Fruit fly (Drosophila melanogaster): ENCODE data around the gene CG15892.

The CG15892 gene

dm6 chrX:6330369-6330949 lies 36.3 kb upstream of the CG15892 start, which contains the start of gene CG42240 (continued):
- peak; percentile 72 for TF ChIP-seq CG6163 (GFP tag; IDR thresholded peaks at IDR 0.05)
- peak; percentile 90 for TF ChIP-seq dac (GFP tag; optimal IDR thresholded peaks at IDR 0.05)
- TF ChIP-seq salr (GFP tag; optimal IDR thresholded peaks at IDR 0.05), result peak; percentile 75 to 96
- TF ChIP-seq fd59A (GFP tag; optimal IDR thresholded peaks at IDR 0.05), result peak; percentile 93
- TF ChIP-seq Sox102F (GFP tag; optimal IDR thresholded peaks at IDR 0.05), result peak; percentile 95
- TF ChIP-seq Blimp-1 (GFP tag; optimal IDR thresholded peaks at IDR 0.05), result peak; percentile 86
- peak; percentile 96 for TF ChIP-seq net (GFP tag; optimal IDR thresholded peaks at IDR 0.05)
- peak; percentile 95 for TF ChIP-seq achi (GFP tag; optimal IDR thresholded peaks at IDR 0.05)
- TF ChIP-seq CG32006 (GFP tag; optimal IDR thresholded peaks at IDR 0.05), result peak; percentile 97
- TF ChIP-seq CG11762 (GFP tag; optimal IDR thresholded peaks at IDR 0.05; ENCODE audit: insufficient read depth), result peak; percentile 91
- TF ChIP-seq Hr39 (GFP tag; optimal IDR thresholded peaks at IDR 0.05), result peak; percentile 88
- peak; percentile 95 for TF ChIP-seq CG6792 (GFP tag; optimal IDR thresholded peaks at IDR 0.05)
- peak; percentile 92 for TF ChIP-seq CG3032 (tag; optimal IDR thresholded peaks at IDR 0.05)
- peak; percentile 95 for TF ChIP-seq CG4318 (GFP tag; optimal IDR thresholded peaks at IDR 0.05)
- peak; percentile 86 for TF ChIP-seq CG9139 (GFP tag; optimal IDR thresholded peaks at IDR 0.05)
- TF ChIP-seq spab (GFP tag; optimal IDR thresholded peaks at IDR 0.05), result peak; percentile 92
- TF ChIP-seq vri (GFP tag; optimal IDR thresholded peaks at IDR 0.05), result peak; percentile 87
- TF ChIP-seq fkh (GFP tag; optimal IDR thresholded peaks at IDR 0.05), result peak; percentile 5
- TF ChIP-seq CG34406 (GFP tag; optimal IDR thresholded peaks at IDR 0.05), result peak; percentile 95
- peak; percentile 81 for TF ChIP-seq CG8319 (GFP tag; optimal IDR thresholded peaks at IDR 0.05)

dm6 chrX:6316858-6317474 lies 22.8 kb upstream of the CG15892 start:
- TF ChIP-seq Eip75B (GFP tag; optimal IDR thresholded peaks at IDR 0.05) (peak; percentile 21), Eip78C (GFP tag) (peak; percentile 85), CG10631 (GFP tag; optimal IDR thresholded peaks at IDR 0.05) (peak; percentile 42), CG8632 (GFP tag; optimal IDR thresholded peaks at IDR 0.05) (no peak), CG6276 (GFP tag; optimal IDR thresholded peaks at IDR 0.05) (peak; percentile 32), Hr4 (GFP tag; optimal IDR thresholded peaks at IDR 0.05) (peak; percentile 33), CG8319 (GFP tag; optimal IDR thresholded peaks at IDR 0.05) (no peak), OdsH (GFP tag; optimal IDR thresholded peaks at IDR 0.05) (peak; percentile 55), esn (GFP tag; optimal IDR thresholded peaks at IDR 0.05) (peak; percentile 32), dac (GFP tag; optimal IDR thresholded peaks at IDR 0.05) (no peak), CG11902 (GFP tag; optimal IDR thresholded peaks at IDR 0.05) (no peak), net (GFP tag; optimal IDR thresholded peaks at IDR 0.05) (peak; percentile 26), Ets21C (GFP tag; optimal IDR thresholded peaks at IDR 0.05) (no peak), CG15336 (GFP tag; IDR thresholded peaks at IDR 0.05) (peak; percentile 60), fd59A (GFP tag; optimal IDR thresholded peaks at IDR 0.05) (peak; percentile 15), CG6792 (GFP tag; optimal IDR thresholded peaks at IDR 0.05) (peak; percentile 37), svp (GFP tag) (peak; percentile 73), acj6 (GFP tag; optimal IDR thresholded peaks at IDR 0.05) (peak; percentile 31), vri (GFP tag; optimal IDR thresholded peaks at IDR 0.05) (no peak), cyc (GFP tag; optimal IDR thresholded peaks at IDR 0.05) (peak; percentile 32), pdm3 (GFP tag; optimal IDR thresholded peaks at IDR 0.05) (peak; percentile 50), Sox15 (GFP tag; optimal IDR thresholded peaks at IDR 0.05) (no peak), CG34406 (GFP tag; optimal IDR thresholded peaks at IDR 0.05) (peak; percentile 23), CG16779 (tag; optimal IDR thresholded peaks at IDR 0.05) (no peak), spab (GFP tag; optimal IDR thresholded peaks at IDR 0.05) (peak; percentile 37), CG11762 (GFP tag; optimal IDR thresholded peaks at IDR 0.05; ENCODE audit: insufficient read depth) (no peak), ss (GFP tag; optimal IDR thresholded peaks at IDR 0.05) (peak; percentile 31 to 60), CG3032 (tag; optimal IDR thresholded peaks at IDR 0.05) (peak; percentile 42), CG4318 (GFP tag; optimal IDR thresholded peaks at IDR 0.05) (peak; percentile 11), CG11294 (GFP tag; IDR thresholded peaks at IDR 0.05) (no peak; the same call in 1 of the 2 replicates), salr (GFP tag; optimal IDR thresholded peaks at IDR 0.05) (no peak), eg (GFP tag; IDR thresholded peaks at IDR 0.05) (peak; percentile 64; the same call in 2 of the 3 replicates), Sox102F (GFP tag; optimal IDR thresholded peaks at IDR 0.05) (no peak), CG3919 (GFP tag; optimal IDR thresholded peaks at IDR 0.05) (peak; percentile 60), dsx (GFP tag; optimal IDR thresholded peaks at IDR 0.05; ENCODE audit: poor library complexity, severe bottlenecking) (peak; percentile 48), Gug (GFP tag; IDR thresholded peaks at IDR 0.05) (peak; percentile 42), fd85E (GFP tag; optimal IDR thresholded peaks at IDR 0.05) (no peak), CG7368 (GFP tag; optimal IDR thresholded peaks at IDR 0.05) (peak; percentile 13), Lpt (GFP tag; optimal IDR thresholded peaks at IDR 0.05) (peak; percentile 3), CG6163 (GFP tag; IDR thresholded peaks at IDR 0.05) (peak; percentile 72)
